Fruit fly (Drosophila melanogaster) whole organism, embryonic: Measurements from ENCODE around the gene CycE.

Experiments
- CG10321 ChIP-seq: fragments of 200-800 bp; sonication (Bioruptor generic); IDR thresholded peaks from 2 replicates; pipeline ENCODE4 v1.3.6; 2022; ENCODE audit warnings: missing biosample characterization, missing genetic modification characterization
- CG12659 ChIP-seq: fragments of 200-800 bp; sonication (Bioruptor generic); optimal IDR thresholded peaks from 3 replicates; lab custom pipeline; 2017; ENCODE audit warnings: mild to moderate bottlenecking, missing biosample characterization, missing genetic modification reagents, missing genetic modification characterization
- CG18262 ChIP-seq: fragments of 200-800 bp; optimal IDR thresholded peaks from 3 replicates; lab custom pipeline; 2019; ENCODE audit warnings: missing biosample characterization, mild to moderate bottlenecking, missing genetic modification characterization, moderate library complexity
- CG1832 ChIP-seq: fragments of 200-800 bp; sonication (Bioruptor generic); optimal IDR thresholded peaks from 2 replicates; lab custom pipeline; 2017; ENCODE audit warnings: missing biosample characterization, mild to moderate bottlenecking, missing genetic modification characterization, inconsistent platforms
- CG18619 ChIP-seq: fragments of 200-800 bp; sonication (Bioruptor generic); optimal IDR thresholded peaks from 3 replicates; lab custom pipeline; 2017; ENCODE audit warnings: missing biosample characterization, mild to moderate bottlenecking, missing genetic modification characterization
- CG2202 ChIP-seq: fragments of 200-800 bp; sonication (Bioruptor generic); optimal IDR thresholded peaks from 2 replicates; lab custom pipeline; 2018; ENCODE audit warnings: missing biosample characterization, mild to moderate bottlenecking, missing genetic modification characterization
- CG2712 ChIP-seq: fragments of 200-800 bp; optimal IDR thresholded peaks from 3 replicates; lab custom pipeline; 2019; ENCODE audit warnings: missing biosample characterization, mild to moderate bottlenecking, missing genetic modification characterization, moderate library complexity
- CG30020 ChIP-seq: fragments of 200-800 bp; optimal IDR thresholded peaks from 2 replicates; lab custom pipeline; 2019; ENCODE audit warnings: missing biosample characterization, mild to moderate bottlenecking, missing genetic modification characterization, moderate library complexity
- CG31441 ChIP-seq: fragments of 200-800 bp; sonication (Bioruptor generic); IDR thresholded peaks from 2 replicates; pipeline ENCODE4 v1.3.6; 2022; ENCODE audit warnings: missing biosample characterization, missing genetic modification characterization
- CG3163 ChIP-seq: fragments of 200-800 bp; sonication (Bioruptor generic); optimal IDR thresholded peaks from 3 replicates; lab custom pipeline; 2016; ENCODE audit warnings: missing biosample characterization, missing genetic modification characterization
- CG3281 ChIP-seq: fragments of 200-800 bp; sonication (Bioruptor generic); optimal IDR thresholded peaks from 3 replicates; lab custom pipeline; 2017; ENCODE audit warnings: missing biosample characterization, mild to moderate bottlenecking, missing genetic modification characterization
- CG4328 ChIP-seq: fragments of 200-800 bp; sonication (Bioruptor generic); optimal IDR thresholded peaks from 3 replicates; lab custom pipeline; 2017; ENCODE audit warnings: missing biosample characterization, missing genetic modification reagents, missing genetic modification characterization
- CG8924 ChIP-seq: fragments of 200-800 bp; optimal IDR thresholded peaks from 3 replicates; lab custom pipeline; 2019; ENCODE audit warnings: missing biosample characterization, mild to moderate bottlenecking, missing genetic modification characterization, moderate library complexity
- CG9215 ChIP-seq: fragments of 200-800 bp; sonication (Bioruptor generic); IDR thresholded peaks from 2 replicates; pipeline ENCODE4 v1.3.6; 2022; ENCODE audit warnings: missing biosample characterization, missing genetic modification characterization
- CG9609 ChIP-seq: fragments of 200-800 bp; sonication (Bioruptor generic); optimal IDR thresholded peaks from 3 replicates; lab custom pipeline; 2016; ENCODE audit warnings: missing biosample characterization, missing genetic modification characterization
- CG9817 ChIP-seq: fragments of 200-800 bp; sonication (Bioruptor generic); optimal IDR thresholded peaks from 2 replicates; lab custom pipeline; 2018; ENCODE audit warnings: missing biosample characterization, mild to moderate bottlenecking, missing genetic modification characterization, moderate library complexity
- CG9932 ChIP-seq: fragments of 200-800 bp; sonication (Bioruptor generic); IDR thresholded peaks from 2 replicates; pipeline ENCODE4 v1.3.6; 2022; ENCODE audit warnings: missing biosample characterization, missing genetic modification characterization
- Deaf1 ChIP-seq: fragments of 200-800 bp; optimal IDR thresholded peaks from 3 replicates; lab custom pipeline; 2019; ENCODE audit warnings: missing biosample characterization, mild to moderate bottlenecking, missing genetic modification characterization, moderate library complexity
- Dref ChIP-seq: fragments of 200-800 bp; sonication (Bioruptor generic); IDR thresholded peaks from 2 replicates; pipeline ENCODE4 v1.3.6; 2022; ENCODE audit warnings: missing biosample characterization, missing genetic modification characterization
- E2f1 ChIP-seq: fragments of 200-800 bp; sonication (Bioruptor generic); IDR thresholded peaks from 2 replicates; pipeline ENCODE4 v1.3.6; 2022; ENCODE audit warnings: missing biosample characterization, missing genetic modification characterization
- H15 ChIP-seq: fragments of 200-800 bp; sonication (Bioruptor generic); IDR thresholded peaks from 3 replicates; pipeline ENCODE4 v1.3.6; 2022; ENCODE audit warnings: missing biosample characterization, missing genetic modification characterization
- HHEX ChIP-seq: fragments of 200-800 bp; sonication (Bioruptor generic); optimal IDR thresholded peaks from 3 replicates; lab custom pipeline; 2017; ENCODE audit warnings: missing biosample characterization, mild to moderate bottlenecking, missing genetic modification characterization, missing genetic modification reagents
- HmgZ ChIP-seq: fragments of 200-800 bp; sonication (Bioruptor generic); optimal IDR thresholded peaks from 2 replicates; lab custom pipeline; 2018; ENCODE audit warnings: missing biosample characterization, mild to moderate bottlenecking, missing genetic modification characterization
- Hsf ChIP-seq: fragments of 200-800 bp; sonication (Bioruptor generic); optimal IDR thresholded peaks from 3 replicates; lab custom pipeline; 2016; ENCODE audit warnings: missing biosample characterization, missing genetic modification characterization
- Sox102F ChIP-seq: fragments of 200-800 bp; sonication (Bioruptor generic); optimal IDR thresholded peaks from 2 replicates; lab custom pipeline; 2018; ENCODE audit warnings: missing biosample characterization, mild to moderate bottlenecking, missing genetic modification characterization, moderate library complexity
- ap ChIP-seq: fragments of 200-800 bp; sonication (Bioruptor generic); IDR thresholded peaks from 2 replicates; pipeline ENCODE4 v1.3.6; 2022; ENCODE audit warnings: missing biosample characterization, missing genetic modification characterization
- cato ChIP-seq: fragments of 200-800 bp; sonication (Bioruptor generic); optimal IDR thresholded peaks from 2 replicates; lab custom pipeline; 2016; ENCODE audit warnings: missing biosample characterization, missing genetic modification characterization, borderline replicate concordance
- chm ChIP-seq: fragments of 200-800 bp; sonication (Bioruptor generic); IDR thresholded peaks from 2 replicates; pipeline ENCODE4 v1.3.6; 2022; ENCODE audit warnings: missing biosample characterization, missing genetic modification characterization
- chn ChIP-seq: fragments of 200-800 bp; sonication (Bioruptor generic); optimal IDR thresholded peaks from 2 replicates; lab custom pipeline; 2016; ENCODE audit warnings: missing biosample characterization, missing genetic modification characterization
- crp ChIP-seq, 2 experiments: fragments of 200-800 bp; sonication (Bioruptor generic); optimal IDR thresholded peaks; 2 replicates in 1 of 2; 3 replicates in 1 of 2; lab custom pipeline; 2017; ENCODE audit warnings: missing biosample characterization in 2 of 2, missing genetic modification characterization in 2 of 2, mild to moderate bottlenecking in 1 of 2, moderate library complexity in 1 of 2
- dati ChIP-seq: fragments of 200-800 bp; sonication (Bioruptor generic); IDR thresholded peaks from 2 replicates; pipeline ENCODE4 v1.3.6; 2022; ENCODE audit warnings: missing biosample characterization, missing genetic modification characterization
- eyg ChIP-seq: fragments of 200-800 bp; sonication (Bioruptor generic); optimal IDR thresholded peaks from 3 replicates; lab custom pipeline; 2016; ENCODE audit warnings: missing biosample characterization, missing genetic modification characterization
- fd102C ChIP-seq: fragments of 200-800 bp; sonication (Bioruptor generic); optimal IDR thresholded peaks from 2 replicates; lab custom pipeline; 2018; ENCODE audit warnings: missing biosample characterization, mild to moderate bottlenecking, missing genetic modification characterization, moderate library complexity
- hth ChIP-seq: fragments of >200 bp; optimal IDR thresholded peaks from 2 replicates; lab custom pipeline; 2017; ENCODE audit warnings: inconsistent platforms
- insv ChIP-seq, 2 experiments: fragments of 200-800 bp; sonication (Bioruptor generic); optimal IDR thresholded peaks; 3 replicates each; lab custom pipeline; 2016 to 2018; ENCODE audit warnings: missing biosample characterization in 2 of 2, missing genetic modification characterization in 2 of 2
- jigr1 ChIP-seq: fragments of 200-800 bp; sonication (Bioruptor generic); IDR thresholded peaks from 3 replicates; pipeline ENCODE4 v1.3.6; 2022; ENCODE audit warnings: missing biosample characterization, missing genetic modification characterization
- jumu ChIP-seq: fragments of 200-800 bp; sonication (Bioruptor generic); optimal IDR thresholded peaks from 3 replicates; lab custom pipeline; 2016; ENCODE audit warnings: missing biosample characterization, missing genetic modification characterization
- kah ChIP-seq: fragments of 200-800 bp; sonication (Bioruptor generic); optimal IDR thresholded peaks from 2 replicates; lab custom pipeline; 2018; ENCODE audit warnings: missing biosample characterization, mild to moderate bottlenecking, missing genetic modification characterization
- kni ChIP-seq: fragments of 200-800 bp; sonication (Bioruptor generic); optimal IDR thresholded peaks from 3 replicates; lab custom pipeline; 2017; ENCODE audit warnings: mild to moderate bottlenecking, missing biosample characterization, missing genetic modification reagents, missing genetic modification characterization
- nmo ChIP-seq: fragments of 200-800 bp; sonication (Bioruptor generic); optimal IDR thresholded peaks from 2 replicates; lab custom pipeline; 2018; ENCODE audit warnings: missing biosample characterization, mild to moderate bottlenecking, missing genetic modification characterization, moderate library complexity
- odd ChIP-seq: fragments of 200-800 bp; sonication (Bioruptor generic); optimal IDR thresholded peaks from 2 replicates; lab custom pipeline; 2017; ENCODE audit warnings: missing biosample characterization, mild to moderate bottlenecking, missing genetic modification characterization
- repo ChIP-seq: fragments of 200-800 bp; sonication (Bioruptor generic); optimal IDR thresholded peaks from 2 replicates; lab custom pipeline; 2016; ENCODE audit warnings: missing biosample characterization, missing genetic modification characterization
- seq ChIP-seq: fragments of 200-800 bp; sonication (Bioruptor generic); IDR thresholded peaks from 2 replicates; pipeline ENCODE4 v1.3.6; 2022; ENCODE audit warnings: missing biosample characterization, missing genetic modification characterization
- sim ChIP-seq: fragments of 200-800 bp; sonication (Bioruptor generic); IDR thresholded peaks from 2 replicates; pipeline ENCODE4 v1.3.6; 2022; ENCODE audit warnings: missing biosample characterization, missing genetic modification characterization
- sisA ChIP-seq: fragments of 200-800 bp; sonication (Bioruptor generic); IDR thresholded peaks from 2 replicates; pipeline ENCODE4 v1.3.6; 2022; ENCODE audit warnings: missing biosample characterization, missing genetic modification characterization
- slp2 ChIP-seq: fragments of 200-800 bp; sonication (Bioruptor generic); optimal IDR thresholded peaks from 2 replicates; lab custom pipeline; 2016; ENCODE audit warnings: missing biosample characterization, missing genetic modification characterization
- trh ChIP-seq: fragments of 200-800 bp; sonication (Bioruptor generic); optimal IDR thresholded peaks from 2 replicates; lab custom pipeline; 2016; ENCODE audit warnings: missing biosample characterization, missing genetic modification characterization
- twi ChIP-seq: fragments of 200-800 bp; optimal IDR thresholded peaks from 2 replicates; lab custom pipeline; 2019; ENCODE audit warnings: missing biosample characterization, mild to moderate bottlenecking, missing genetic modification characterization, moderate library complexity
- zfh2 ChIP-seq: fragments of 200-800 bp; sonication (Bioruptor generic); optimal IDR thresholded peaks from 2 replicates; lab custom pipeline; 2016; ENCODE audit warnings: missing biosample characterization, missing genetic modification characterization

Gene CycE

DNA sequence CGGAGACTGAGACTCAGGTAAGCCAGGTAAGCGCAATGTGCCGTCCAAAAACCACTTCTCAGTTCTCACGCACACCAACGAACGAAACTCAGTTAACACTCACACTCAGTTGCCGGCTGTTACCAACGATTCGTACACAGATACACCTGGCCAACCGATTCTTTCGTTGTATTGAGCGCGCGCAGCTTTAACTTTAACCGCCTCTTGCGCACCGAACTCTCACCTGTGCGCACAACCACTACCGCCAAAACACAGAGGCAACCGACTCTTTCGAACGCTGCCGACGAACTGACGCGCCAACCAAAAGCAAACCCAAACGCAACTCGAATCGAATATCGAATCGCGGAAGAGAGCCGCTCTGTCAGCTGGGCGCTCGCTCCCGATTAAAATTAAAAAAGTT lies 14.5 kb upstream of the CycE start, which contains the start of gene Gli (continued):
- TF ChIP-seq kah (GFP tag; lab: Kevin White, UChicago) (peak; percentile 43), E2f1 (peak; percentile 30; the same call in 1 of the 2 replicates), CG10321 (GFP tag; lab: Robert Waterston, UW) (no peak; the same call in 1 of the 2 replicates), chm (GFP tag; lab: Robert Waterston, UW) (peak; percentile 71), jigr1 (GFP tag; lab: Robert Waterston, UW) (no peak), CG9817 (tag; lab: Kevin White, UChicago) (no peak), sim (GFP tag; lab: Robert Waterston, UW) (peak; percentile 43; the same call in 1 of the 2 replicates), odd (GFP tag; lab: Kevin White, UChicago) (no peak), slp2 (no peak), CG3281 (GFP tag; lab: Kevin White, UChicago) (no peak), crp (GFP tag; optimal IDR thresholded peaks at IDR 0.05; lab: Kevin White, UChicago) (peak in 1 of 2 experiments; percentile 54), HmgZ (tag; lab: Kevin White, UChicago) (peak; percentile 68), CG2712 (tag; lab: Kevin White, UChicago) (peak; percentile 4), nmo (GFP tag; lab: Kevin White, UChicago) (no peak), H15 (no peak), jumu (no peak), insv (GFP tag; optimal IDR thresholded peaks at IDR 0.05; lab: Kevin White, UChicago) (peak in 1 of 2 experiments; percentile 6), seq (peak; percentile 50; the same call in 1 of the 2 replicates), CG8924 (no peak)

- no peak for TF ChIP-seq zfh2
- TF ChIP-seq ap (GFP tag; lab: Robert Waterston, UW), result peak; percentile 82
- no peak for TF ChIP-seq Dref
- TF ChIP-seq cato, result peak; percentile 60
- peak; percentile 81 for TF ChIP-seq kni (GFP tag; lab: Kevin White, UChicago)
- TF ChIP-seq chn (GFP tag; lab: Kevin White, UChicago), result peak; percentile 24
- TF ChIP-seq fd102C, result no peak
- no peak for TF ChIP-seq CG3163 (GFP tag; lab: Kevin White, UChicago)
- TF ChIP-seq Hsf (GFP tag; lab: Kevin White, UChicago), result peak; percentile 56
- 0 out of 2 replicates have a peak, but pooled peaks have one; percentile 53 for TF ChIP-seq dati (GFP tag; lab: Robert Waterston, UW)
- TF ChIP-seq CG9609 (GFP tag; lab: Kevin White, UChicago), result peak; percentile 21
- no peak for TF ChIP-seq CG1832 (GFP tag; lab: Kevin White, UChicago)
- TF ChIP-seq CG12659 (GFP tag; lab: Kevin White, UChicago), result peak; percentile 65
- no peak for TF ChIP-seq hth (lab: Kevin White, UChicago)
- peak; percentile 8 for TF ChIP-seq CG30020 (tag; lab: Kevin White, UChicago)
- peak; percentile 87 for TF ChIP-seq CG31441 (GFP tag; lab: Robert Waterston, UW)
- peak; percentile 58 for TF ChIP-seq HHEX (GFP tag; lab: Kevin White, UChicago)
- peak; percentile 56 for TF ChIP-seq twi (tag; lab: Kevin White, UChicago)
- peak; percentile 24 for TF ChIP-seq CG4328 (GFP tag; lab: Kevin White, UChicago)
- TF ChIP-seq CG2202, result peak; percentile 25
- peak; percentile 5 for TF ChIP-seq eyg (GFP tag; lab: Kevin White, UChicago)
- TF ChIP-seq trh (GFP tag; lab: Kevin White, UChicago), result no peak
- TF ChIP-seq Sox102F (GFP tag; lab: Kevin White, UChicago), result peak; percentile 80
- TF ChIP-seq repo (GFP tag; lab: Kevin White, UChicago), result no peak
- no peak for TF ChIP-seq Deaf1
- TF ChIP-seq CG18619, result peak; percentile 51
- 0 out of 2 replicates have a peak, but pooled peaks have one; percentile 39 for TF ChIP-seq CG9932 (GFP tag; lab: Robert Waterston, UW)
- peak; percentile 87 for TF ChIP-seq CG18262
- TF ChIP-seq CG9215 (GFP tag; lab: Robert Waterston, UW), result peak; percentile 53
- peak; percentile 81 for TF ChIP-seq sisA (GFP tag; lab: Robert Waterston, UW)
These were observed 13.8 kb upstream of the CycE start for dm6 chr2L:15761409-15762407.
